Worm (Caenorhabditis elegans): Measurements from ENCODE around the gene Y66D12A.24.

- no peak for TF ChIP-seq med-1 (GFP tag; optimal IDR thresholded peaks at IDR 0.05; ENCODE audit: insufficient read depth)
- no peak for TF ChIP-seq klf-2 (GFP tag; conservative IDR thresholded peaks at IDR 0.05)
These were observed 31.2 kb upstream of the Y66D12A.24 start for ce11 chrIII:11465394-11465948.
